Worm (Caenorhabditis elegans) whole organism, L4 larva: ENCODE measurements around the gene toca-1.

Experiments used
- F10B5.3 ChIP-seq: sonication (generic microtip); optimal IDR thresholded peaks from 2 replicates; lab custom pipeline; 2016; ENCODE audit warnings: mild to moderate bottlenecking, missing genetic modification characterization, missing compliant biosample characterization
- F37D6.2 ChIP-seq: sonication (generic microtip); optimal IDR thresholded peaks from 2 replicates; lab custom pipeline; 2016; ENCODE audit warnings: mild to moderate bottlenecking, missing genetic modification characterization, missing compliant biosample characterization
- Y75B8A.6 ChIP-seq: fragments of 200-800 bp; sonication (Bioruptor generic); IDR thresholded peaks from 2 replicates; pipeline ENCODE4 v1.3.6; 2022; ENCODE audit warnings: missing genetic modification reagents, missing genetic modification characterization, missing compliant biosample characterization
- aha-1 ChIP-seq: fragments of 150-350 bp; peaks from one replicate; lab custom pipeline; 2014; ENCODE audit warnings: missing biosample characterization, missing genetic modification characterization
- aly-2 ChIP-seq: sonication (generic microtip); optimal IDR thresholded peaks from 2 replicates; lab custom pipeline; 2018; ENCODE audit warnings: missing biosample characterization, missing genetic modification characterization
- ceh-20 ChIP-seq: fragments of 200-800 bp; sonication (Bioruptor generic); IDR thresholded peaks from 2 replicates; pipeline ENCODE4 v1.3.6; 2022; ENCODE audit warnings: missing genetic modification reagents, missing genetic modification characterization, missing compliant biosample characterization
- ceh-62 ChIP-seq: sonication (generic microtip); optimal IDR thresholded peaks from 2 replicates; lab custom pipeline; 2017; ENCODE audit warnings: missing biosample characterization, missing genetic modification characterization
- daf-12 ChIP-seq: fragments of 150-350 bp; optimal IDR thresholded peaks from 2 replicates; lab custom pipeline; 2014; ENCODE audit warnings: missing biosample characterization, missing genetic modification reagents, missing genetic modification characterization
- daf-16 ChIP-seq, 3 experiments: sonication (generic microtip); optimal IDR thresholded peaks; 2 replicates each; lab custom pipeline; 2016 to 2017; ENCODE audit warnings: missing genetic modification characterization in 3 of 3, missing genetic modification reagents in 3 of 3, mild to moderate bottlenecking in 2 of 3, missing compliant biosample characterization in 2 of 3, missing biosample characterization in 1 of 3, moderate library complexity in 1 of 3
- dmd-6 ChIP-seq: fragments of 200-800 bp; sonication (Bioruptor generic); IDR thresholded peaks from 2 replicates; pipeline ENCODE4 v1.3.6; 2022; ENCODE audit warnings: missing genetic modification reagents, missing genetic modification characterization, missing compliant biosample characterization
- dmd-9 ChIP-seq: fragments of 200-800 bp; sonication (Bioruptor generic); IDR thresholded peaks from 2 replicates; pipeline ENCODE4 v1.3.6; 2022; ENCODE audit warnings: missing genetic modification reagents, missing genetic modification characterization, missing compliant biosample characterization
- dve-1 ChIP-seq: sonication (generic microtip); optimal IDR thresholded peaks from 2 replicates; lab custom pipeline; 2017; ENCODE audit warnings: antibody characterized with exemption, mild to moderate bottlenecking, missing genetic modification characterization, missing compliant biosample characterization; ENCODE audit not compliant: insufficient read depth
- egl-27 ChIP-seq: sonication (generic microtip); optimal IDR thresholded peaks from 3 replicates; lab custom pipeline; 2017; ENCODE audit warnings: missing biosample characterization, missing genetic modification reagents, missing genetic modification characterization
- fkh-10 ChIP-seq: fragments of 150-350 bp; optimal IDR thresholded peaks from 2 replicates; lab custom pipeline; 2014; ENCODE audit warnings: missing biosample characterization, missing genetic modification reagents, missing genetic modification characterization
- gei-8 ChIP-seq: fragments of 200-800 bp; sonication (Bioruptor generic); optimal IDR thresholded peaks from 2 replicates; lab custom pipeline; 2018; ENCODE audit warnings: mild to moderate bottlenecking, missing genetic modification characterization, missing compliant biosample characterization
- hlh-11 ChIP-seq: fragments of 200-800 bp; sonication (Bioruptor generic); optimal IDR thresholded peaks from 2 replicates; lab custom pipeline; 2018; ENCODE audit warnings: mild to moderate bottlenecking, missing genetic modification characterization, missing compliant biosample characterization
- hlh-30 ChIP-seq: sonication (generic microtip); optimal IDR thresholded peaks from 2 replicates; lab custom pipeline; 2017; ENCODE audit warnings: antibody characterized with exemption, mild to moderate bottlenecking, missing genetic modification characterization, missing compliant biosample characterization; ENCODE audit not compliant: insufficient read depth
- jun-1 ChIP-seq: fragments of 150-350 bp; optimal IDR thresholded peaks from 2 replicates; lab custom pipeline; 2014; ENCODE audit warnings: missing biosample characterization, missing genetic modification reagents, missing genetic modification characterization
- lin-1 ChIP-seq: fragments of 200-800 bp; sonication (Bioruptor generic); IDR thresholded peaks from 2 replicates; pipeline ENCODE4 v1.3.6; 2022; ENCODE audit warnings: missing genetic modification reagents, missing genetic modification characterization, missing compliant biosample characterization
- lin-13 ChIP-seq: fragments of 150-350 bp; optimal IDR thresholded peaks from 2 replicates; lab custom pipeline; 2014; ENCODE audit warnings: missing biosample characterization, missing genetic modification reagents, missing genetic modification characterization
- lsy-2 ChIP-seq, 2 experiments: fragments of 150-350 bp in 1 of 2; sonication (generic microtip) in 1 of 2; optimal IDR thresholded peaks; 2 replicates each; lab custom pipeline; 2014 to 2017; ENCODE audit warnings: missing biosample characterization in 2 of 2, missing genetic modification characterization in 2 of 2
- mdl-1 ChIP-seq, 2 experiments: fragments of 150-350 bp in 1 of 2; sonication (generic microtip) in 1 of 2; optimal IDR thresholded peaks; 2 replicates each; lab custom pipeline; 2014 to 2017; ENCODE audit warnings: missing biosample characterization in 2 of 2, missing genetic modification characterization in 2 of 2
- mdt-29 ChIP-seq: fragments of 200-800 bp; sonication (Bioruptor generic); IDR thresholded peaks from 2 replicates; pipeline ENCODE4 v1.3.6; 2022; ENCODE audit warnings: missing genetic modification reagents, missing genetic modification characterization, missing compliant biosample characterization
- mep-1 ChIP-seq: fragments of 150-350 bp; sonication (generic microtip); optimal IDR thresholded peaks from 3 replicates; lab custom pipeline; 2014; ENCODE audit warnings: missing biosample characterization, missing genetic modification characterization
- mxl-2 ChIP-seq: fragments of 200-800 bp; sonication (Bioruptor generic); conservative IDR thresholded peaks from 2 replicates; pipeline ENCODE4 v1.3.6; 2022; ENCODE audit warnings: missing genetic modification reagents, missing genetic modification characterization, missing compliant biosample characterization
- mxl-3 ChIP-seq: fragments of 200-800 bp; sonication (Bioruptor generic); optimal IDR thresholded peaks from 2 replicates; lab custom pipeline; 2018; ENCODE audit warnings: mild to moderate bottlenecking, missing genetic modification characterization, missing compliant biosample characterization
- nhr-102 ChIP-seq: sonication (generic microtip); optimal IDR thresholded peaks from 2 replicates; lab custom pipeline; 2016; ENCODE audit warnings: mild to moderate bottlenecking, missing genetic modification characterization, moderate library complexity, missing compliant biosample characterization
- nhr-11 ChIP-seq: fragments of 150-350 bp; optimal IDR thresholded peaks from 2 replicates; lab custom pipeline; 2014; ENCODE audit warnings: missing biosample characterization, missing genetic modification characterization
- nhr-237 ChIP-seq: sonication (generic microtip); optimal IDR thresholded peaks from 2 replicates; lab custom pipeline; 2017; ENCODE audit warnings: missing biosample characterization, missing genetic modification characterization
- nhr-25 ChIP-seq: sonication (generic microtip); optimal IDR thresholded peaks from 2 replicates; lab custom pipeline; 2017; ENCODE audit warnings: missing genetic modification characterization, mild to moderate bottlenecking, missing compliant biosample characterization, antibody characterized with exemption, moderate library complexity, borderline replicate concordance; ENCODE audit not compliant: insufficient read depth
- nhr-28 ChIP-seq: fragments of 150-350 bp; optimal IDR thresholded peaks from 2 replicates; lab custom pipeline; 2014; ENCODE audit warnings: missing biosample characterization, missing genetic modification characterization
- nhr-42 ChIP-seq: fragments of 200-800 bp; sonication (Bioruptor generic); IDR thresholded peaks from 2 replicates; pipeline ENCODE4 v1.3.6; 2022; ENCODE audit warnings: missing genetic modification characterization, missing compliant biosample characterization
- nhr-48 ChIP-seq: sonication (generic microtip); optimal IDR thresholded peaks from 2 replicates; lab custom pipeline; 2016; ENCODE audit warnings: mild to moderate bottlenecking, missing genetic modification characterization, missing compliant biosample characterization
- nhr-6 ChIP-seq: fragments of 150-350 bp; optimal IDR thresholded peaks from 2 replicates; lab custom pipeline; 2014; ENCODE audit warnings: missing biosample characterization, missing genetic modification characterization
- nhr-76 ChIP-seq: fragments of 150-350 bp; optimal IDR thresholded peaks from 2 replicates; lab custom pipeline; 2014; ENCODE audit warnings: missing biosample characterization, missing genetic modification characterization
- nhr-77 ChIP-seq: fragments of 150-350 bp; optimal IDR thresholded peaks from 2 replicates; lab custom pipeline; 2014; ENCODE audit warnings: missing biosample characterization, missing genetic modification characterization
- pha-4 ChIP-seq, 2 experiments: fragments of 150-350 bp in 1 of 2; fragments of 200-800 bp in 1 of 2; sonication (Bioruptor generic) in 1 of 2; IDR thresholded peaks in 1 of 2; optimal IDR thresholded peaks in 1 of 2; 2 replicates each; pipeline versions ENCODE4 v1.3.6 to Lab custom; 2014 to 2022; ENCODE audit warnings: missing genetic modification characterization in 2 of 2, missing genetic modification reagents in 2 of 2, missing biosample characterization in 1 of 2, missing compliant biosample characterization in 1 of 2
- php-3 ChIP-seq: fragments of 200-800 bp; sonication (Bioruptor generic); IDR thresholded peaks from 2 replicates; pipeline ENCODE4 v1.3.6; 2022; ENCODE audit warnings: missing genetic modification reagents, missing genetic modification characterization, missing compliant biosample characterization
- pqm-1 ChIP-seq: sonication (generic microtip); optimal IDR thresholded peaks from 2 replicates; lab custom pipeline; 2017; ENCODE audit warnings: missing biosample characterization, missing genetic modification characterization
- saeg-2 ChIP-seq: fragments of 200-800 bp; sonication (Bioruptor generic); IDR thresholded peaks from 2 replicates; pipeline ENCODE4 v1.3.6; 2022; ENCODE audit warnings: missing genetic modification reagents, missing genetic modification characterization, missing compliant biosample characterization
- skn-1 ChIP-seq: fragments of 150-350 bp; optimal IDR thresholded peaks from 2 replicates; lab custom pipeline; 2014; ENCODE audit warnings: missing biosample characterization, missing genetic modification characterization
- snpc-4 ChIP-seq: fragments of 150-350 bp; optimal IDR thresholded peaks from 2 replicates; lab custom pipeline; 2014; ENCODE audit warnings: missing biosample characterization, missing genetic modification characterization
- tra-1 ChIP-seq: fragments of 200-800 bp; sonication (Bioruptor generic); IDR thresholded peaks from 2 replicates; pipeline ENCODE4 v1.3.6; 2022; ENCODE audit warnings: missing genetic modification reagents, missing genetic modification characterization, missing compliant biosample characterization
- unc-39 ChIP-seq: sonication (generic microtip); optimal IDR thresholded peaks from 2 replicates; lab custom pipeline; 2017; ENCODE audit warnings: missing biosample characterization, missing genetic modification characterization
- zfp-2 ChIP-seq: sonication (generic microtip); optimal IDR thresholded peaks from 2 replicates; lab custom pipeline; 2016; ENCODE audit warnings: mild to moderate bottlenecking, missing genetic modification characterization, missing compliant biosample characterization
- zfp-3 ChIP-seq: fragments of 200-800 bp; sonication (Bioruptor generic); conservative IDR thresholded peaks from 2 replicates; pipeline ENCODE4 v1.3.6; 2022; ENCODE audit warnings: missing genetic modification reagents, missing genetic modification characterization, missing compliant biosample characterization
- zip-2 ChIP-seq: fragments of 150-350 bp; optimal IDR thresholded peaks from 2 replicates; lab custom pipeline; 2014; ENCODE audit warnings: missing biosample characterization, missing genetic modification characterization

The toca-1 gene

DNA sequence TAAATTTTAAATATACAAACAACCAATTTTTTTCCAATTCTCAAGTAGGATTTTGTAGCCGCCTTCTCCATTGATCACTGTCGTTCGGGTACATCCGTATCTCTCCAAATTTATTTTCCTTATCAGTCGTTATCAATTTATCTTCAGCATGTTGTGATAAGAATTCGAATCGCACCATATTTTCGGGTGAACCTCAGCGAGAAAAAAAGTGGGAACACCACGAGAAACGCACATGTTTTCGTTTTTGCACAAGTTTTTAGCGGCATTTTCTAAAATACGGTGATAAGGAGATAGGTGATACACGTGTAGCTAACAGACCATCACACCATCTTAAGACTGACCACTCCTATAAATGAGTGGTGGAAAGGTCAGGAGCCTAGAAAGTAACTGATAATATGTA lies 43.4 kb downstream of the toca-1 start:
- TF ChIP-seq aha-1 (tag; lab: Kevin White, UChicago) (peak; percentile 95), lin-13 (no peak), daf-16 (GFP tag; optimal IDR thresholded peaks at IDR 0.05; lab: Kevin White, UChicago) (peak in 1 of 2 experiments; percentile 25), daf-16 (tag; optimal IDR thresholded peaks at IDR 0.05; lab: Kevin White, UChicago) (peak; percentile 96), hlh-30 (peak; percentile 90), Y75B8A.6 (no peak), dmd-6 (GFP tag; lab: Robert Waterston, UW) (peak; percentile 97), hlh-11 (tag; lab: Kevin White, UChicago) (peak; percentile 92), daf-12 (tag; lab: Kevin White, UChicago) (no peak), nhr-42 (GFP tag; lab: Robert Waterston, UW) (peak; percentile 70; the same call in 1 of the 2 replicates), aly-2 (tag; lab: Kevin White, UChicago) (no peak), pqm-1 (tag; lab: Kevin White, UChicago) (peak; percentile 91), tra-1 (GFP tag; lab: Robert Waterston, UW) (peak; percentile 92), dve-1 (peak; percentile 92), mxl-3 (peak; percentile 94), skn-1 (tag; lab: Kevin White, UChicago) (no peak), snpc-4 (tag; lab: Kevin White, UChicago) (no peak), dmd-9 (GFP tag; lab: Robert Waterston, UW) (no peak), nhr-25 (no peak), F10B5.3 (tag; lab: Kevin White, UChicago) (no peak), mdl-1 (tag; optimal IDR thresholded peaks at IDR 0.05; lab: Kevin White, UChicago) (peak; percentile 37 to 89), pha-4 (GFP tag; IDR thresholded peaks at IDR 0.05; lab: Robert Waterston, UW) (peak; percentile 43; the same call in 1 of the 2 replicates), pha-4 (tag; optimal IDR thresholded peaks at IDR 0.05; lab: Kevin White, UChicago) (no peak), mep-1 (tag; lab: Kevin White, UChicago) (peak; percentile 33), nhr-6 (tag; lab: Kevin White, UChicago) (peak; percentile 28), nhr-77 (peak; percentile 52), mdt-29 (GFP tag; lab: Robert Waterston, UW) (peak; percentile 61; the same call in 1 of the 2 replicates), nhr-48 (tag; lab: Kevin White, UChicago) (peak; percentile 96), jun-1 (tag; lab: Kevin White, UChicago) (no peak), gei-8 (GFP tag; lab: Kevin White, UChicago) (peak; percentile 64), fkh-10 (GFP tag; lab: Kevin White, UChicago) (no peak), F37D6.2 (no peak), nhr-237 (tag; lab: Kevin White, UChicago) (no peak), php-3 (GFP tag; lab: Robert Waterston, UW) (peak; percentile 83), ceh-20 (GFP tag; lab: Robert Waterston, UW) (peak; percentile 36; the same call in 1 of the 2 replicates), nhr-76 (tag; lab: Kevin White, UChicago) (no peak), unc-39 (tag; lab: Kevin White, UChicago) (no peak), lin-1 (GFP tag; lab: Robert Waterston, UW) (peak; percentile 71; the same call in 1 of the 2 replicates), lsy-2 (tag; optimal IDR thresholded peaks at IDR 0.05; lab: Kevin White, UChicago) (peak in 1 of 2 experiments; percentile 65), zfp-3 (GFP tag; lab: Robert Waterston, UW) (0 out of 2 replicates have a peak, but pooled peaks have one; percentile 42), zfp-2 (tag; lab: Kevin White, UChicago) (no peak), zip-2 (tag; lab: Kevin White, UChicago) (no peak), ceh-62 (no peak), egl-27 (tag; lab: Kevin White, UChicago) (no peak), nhr-28 (peak; percentile 91), mxl-2 (GFP tag; lab: Robert Waterston, UW) (peak; percentile 96), nhr-11 (tag; lab: Kevin White, UChicago) (no peak), nhr-102 (tag; lab: Kevin White, UChicago) (peak; percentile 89), saeg-2 (peak; percentile 64; the same call in 1 of the 2 replicates)
